Worm (Caenorhabditis elegans) whole organism, early embryonic: Measurements from ENCODE around the gene ula-1.

Source experiments
- B0310.2 ChIP-seq: sonication (generic microtip); optimal IDR thresholded peaks from 2 replicates; lab custom pipeline; 2016; ENCODE audit warnings: mild to moderate bottlenecking, missing genetic modification characterization, missing compliant biosample characterization
- F13C5.2 ChIP-seq: sonication (generic microtip); optimal IDR thresholded peaks from 2 replicates; lab custom pipeline; 2017; ENCODE audit warnings: mild to moderate bottlenecking, missing genetic modification characterization, inconsistent platforms, missing compliant biosample characterization
- aly-1 ChIP-seq: sonication (generic microtip); optimal IDR thresholded peaks from 2 replicates; lab custom pipeline; 2016; ENCODE audit warnings: missing genetic modification characterization, missing compliant biosample characterization
- ama-1 ChIP-seq: fragments of 150-350 bp; optimal IDR thresholded peaks from 2 replicates; lab custom pipeline; 2014
- ceh-13 ChIP-seq: fragments of 200-800 bp; sonication (Bioruptor generic); optimal IDR thresholded peaks from 2 replicates; lab custom pipeline; 2018; ENCODE audit warnings: mild to moderate bottlenecking, missing genetic modification characterization, missing compliant biosample characterization
- ceh-36 ChIP-seq: sonication (generic microtip); optimal IDR thresholded peaks from 2 replicates; lab custom pipeline; 2016; ENCODE audit warnings: missing genetic modification characterization, inconsistent platforms, missing compliant biosample characterization
- ets-7 ChIP-seq: sonication (generic microtip); optimal IDR thresholded peaks from 2 replicates; lab custom pipeline; 2016; ENCODE audit warnings: missing genotype, missing genetic modification characterization, missing compliant biosample characterization
- flt-1 ChIP-seq: fragments of 200-800 bp; sonication (Bioruptor generic); IDR thresholded peaks from 2 replicates; pipeline ENCODE4 v1.3.6; 2022; ENCODE audit warnings: missing genetic modification characterization, missing compliant biosample characterization
- hmbx-1 ChIP-seq: sonication (generic microtip); optimal IDR thresholded peaks from 2 replicates; lab custom pipeline; 2016; ENCODE audit warnings: mild to moderate bottlenecking, missing genetic modification characterization, missing compliant biosample characterization
- hmg-4 ChIP-seq: fragments of 200-800 bp; sonication (Bioruptor generic); optimal IDR thresholded peaks from 2 replicates; lab custom pipeline; 2018; ENCODE audit warnings: mild to moderate bottlenecking, missing genetic modification characterization, missing compliant biosample characterization
- hnd-1 ChIP-seq: sonication (generic microtip); optimal IDR thresholded peaks from 2 replicates; lab custom pipeline; 2016; ENCODE audit warnings: missing genetic modification characterization, missing compliant biosample characterization
- pes-1 ChIP-seq: fragments of 200-800 bp; sonication (Bioruptor generic); IDR thresholded peaks from 2 replicates; pipeline ENCODE4 v1.3.6; 2022; ENCODE audit warnings: missing genetic modification reagents, missing genetic modification characterization, missing compliant biosample characterization
- scrt-1 ChIP-seq: fragments of 200-800 bp; sonication (Bioruptor generic); IDR thresholded peaks from 2 replicates; pipeline ENCODE4 v1.3.6; 2022; ENCODE audit warnings: missing genetic modification characterization, missing compliant biosample characterization
- sea-1 ChIP-seq: fragments of 200-800 bp; sonication (Bioruptor generic); conservative IDR thresholded peaks from 2 replicates; pipeline ENCODE4 v1.3.6; 2022; ENCODE audit warnings: missing genetic modification characterization, missing compliant biosample characterization
- tbx-11 ChIP-seq: fragments of 200-800 bp; sonication (Bioruptor generic); IDR thresholded peaks from 2 replicates; pipeline ENCODE4 v1.3.6; 2022; ENCODE audit warnings: missing genetic modification characterization, missing compliant biosample characterization
- tbx-37 ChIP-seq: fragments of 200-800 bp; sonication (Bioruptor generic); conservative IDR thresholded peaks from 2 replicates; pipeline ENCODE4 v1.3.6; 2022; ENCODE audit warnings: missing genetic modification reagents, missing genetic modification characterization, missing compliant biosample characterization
- tra-4 ChIP-seq: sonication (generic microtip); optimal IDR thresholded peaks from 2 replicates; lab custom pipeline; 2017; ENCODE audit warnings: missing genetic modification characterization, missing compliant biosample characterization

Gene ula-1

ce11 chrIII:4952970-4953369, 32.8 kb upstream of the ula-1 start:
- TF ChIP-seq hmg-4 (no peak), B0310.2 (tag; lab: Kevin White, UChicago) (no peak), hnd-1 (no peak), ets-7 (no peak), tbx-37 (GFP tag; lab: Robert Waterston, UW) (no peak), sea-1 (no peak), hmbx-1 (tag; lab: Kevin White, UChicago) (no peak), tra-4 (tag; lab: Kevin White, UChicago) (no peak)

DNA sequence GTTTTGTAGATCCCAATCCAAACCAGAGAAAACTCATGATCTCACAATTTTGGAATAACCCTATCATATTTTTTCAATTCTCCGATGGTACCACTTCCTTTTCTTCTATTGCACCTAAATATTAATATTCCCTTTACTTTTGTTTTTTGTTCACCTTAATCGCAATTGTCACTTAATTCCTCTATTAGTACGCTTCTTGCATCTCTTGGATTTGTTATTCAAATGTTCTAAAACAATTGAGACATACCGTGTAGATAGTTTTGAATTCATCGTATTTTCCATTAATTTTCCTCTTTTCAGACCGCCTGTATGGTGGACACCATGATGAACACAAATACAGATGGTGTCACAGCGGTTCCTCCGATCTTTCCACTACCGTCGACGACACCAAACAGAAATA, 31.7 kb upstream of the ula-1 start, which contains the start of gene flh-2:
Gene flh-2 (plus strand): TSS at position 301 of the 400 bp plus-strand sequence.
- no peak for TF ChIP-seq F13C5.2 (tag; lab: Kevin White, UChicago)
- no peak for TF ChIP-seq hnd-1
- no peak for TF ChIP-seq flt-1 (GFP tag; lab: Robert Waterston, UW)
- no peak for TF ChIP-seq tbx-11 (GFP tag; lab: Robert Waterston, UW)
- no peak for TF ChIP-seq ceh-36 (tag; lab: Kevin White, UChicago)
- TF ChIP-seq tbx-37 (GFP tag; lab: Robert Waterston, UW): no peak
- no peak for TF ChIP-seq B0310.2 (tag; lab: Kevin White, UChicago)
- no peak for TF ChIP-seq hmg-4
- no peak for TF ChIP-seq hmbx-1 (tag; lab: Kevin White, UChicago)
- no peak for TF ChIP-seq ceh-13
- TF ChIP-seq ama-1 (lab: Kevin White, UChicago): no peak
- TF ChIP-seq aly-1 (tag; lab: Kevin White, UChicago): no peak
- no peak for TF ChIP-seq tra-4 (tag; lab: Kevin White, UChicago)
- TF ChIP-seq scrt-1 (GFP tag; lab: Robert Waterston, UW): no peak
- TF ChIP-seq sea-1: no peak
- no peak for TF ChIP-seq ets-7
- no peak for TF ChIP-seq pes-1 (GFP tag; lab: Robert Waterston, UW)

DNA sequence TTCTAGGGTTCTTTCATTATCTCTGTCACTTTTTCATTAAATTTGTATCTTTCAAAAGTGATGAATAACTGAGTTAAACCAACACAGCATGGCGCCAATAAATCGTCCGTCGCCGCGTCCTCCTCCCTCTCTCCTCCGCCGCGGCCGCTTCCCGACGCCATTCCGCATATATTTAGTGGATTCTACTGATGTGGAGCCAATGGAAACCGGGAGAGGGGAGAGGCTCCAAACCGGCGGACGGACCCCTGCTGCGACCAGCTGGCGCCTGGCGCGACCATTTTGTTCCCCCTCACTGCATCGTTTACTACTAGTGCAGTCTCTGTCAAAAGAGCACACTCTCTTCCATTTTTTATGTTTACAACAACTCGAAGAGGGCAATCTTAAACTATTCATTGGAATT, 31.1 kb upstream of the ula-1 start:
- TF ChIP-seq aly-1 (tag; lab: Kevin White, UChicago): no peak
- no peak for TF ChIP-seq hmg-4
- TF ChIP-seq hnd-1: no peak
- no peak for TF ChIP-seq hmbx-1 (tag; lab: Kevin White, UChicago)
- no peak for TF ChIP-seq tbx-11 (GFP tag; lab: Robert Waterston, UW)
- no peak for TF ChIP-seq F13C5.2 (tag; lab: Kevin White, UChicago)
- no peak for TF ChIP-seq tbx-37 (GFP tag; lab: Robert Waterston, UW)
- no peak for TF ChIP-seq flt-1 (GFP tag; lab: Robert Waterston, UW)
- no peak for TF ChIP-seq sea-1
- no peak for TF ChIP-seq pes-1 (GFP tag; lab: Robert Waterston, UW)

DNA sequence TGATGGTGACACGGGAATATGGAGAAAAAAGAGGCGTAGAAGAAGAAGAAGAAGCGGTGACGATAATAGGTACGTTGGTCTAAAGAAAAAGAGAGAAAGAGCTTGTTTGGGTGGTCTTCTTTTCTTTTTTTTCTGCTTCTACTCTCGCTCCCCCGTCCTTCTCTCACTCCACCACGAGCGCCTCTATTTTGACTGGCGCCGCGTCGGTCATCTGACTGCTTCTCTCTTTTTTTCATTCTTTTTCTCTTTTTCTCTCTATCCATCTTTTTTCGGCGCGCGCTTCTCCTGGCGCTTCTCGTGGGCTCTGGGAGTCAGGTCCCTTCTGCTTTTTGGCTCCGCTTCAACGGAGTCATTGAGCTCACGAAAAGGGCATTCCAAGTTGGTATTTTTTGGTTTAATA, 30.2 kb upstream of the ula-1 start:
- TF ChIP-seq ceh-36 (tag; lab: Kevin White, UChicago) (no peak), ets-7 (no peak), hmbx-1 (tag; lab: Kevin White, UChicago) (no peak), scrt-1 (GFP tag; lab: Robert Waterston, UW) (no peak), tbx-11 (GFP tag; lab: Robert Waterston, UW) (no peak), hnd-1 (no peak), ama-1 (lab: Kevin White, UChicago) (no peak), tra-4 (tag; lab: Kevin White, UChicago) (no peak), flt-1 (GFP tag; lab: Robert Waterston, UW) (no peak), sea-1 (no peak), pes-1 (GFP tag; lab: Robert Waterston, UW) (no peak), ceh-13 (no peak), aly-1 (tag; lab: Kevin White, UChicago) (no peak), F13C5.2 (tag; lab: Kevin White, UChicago) (no peak), B0310.2 (tag; lab: Kevin White, UChicago) (no peak), tbx-37 (GFP tag; lab: Robert Waterston, UW) (no peak), hmg-4 (no peak)

DNA sequence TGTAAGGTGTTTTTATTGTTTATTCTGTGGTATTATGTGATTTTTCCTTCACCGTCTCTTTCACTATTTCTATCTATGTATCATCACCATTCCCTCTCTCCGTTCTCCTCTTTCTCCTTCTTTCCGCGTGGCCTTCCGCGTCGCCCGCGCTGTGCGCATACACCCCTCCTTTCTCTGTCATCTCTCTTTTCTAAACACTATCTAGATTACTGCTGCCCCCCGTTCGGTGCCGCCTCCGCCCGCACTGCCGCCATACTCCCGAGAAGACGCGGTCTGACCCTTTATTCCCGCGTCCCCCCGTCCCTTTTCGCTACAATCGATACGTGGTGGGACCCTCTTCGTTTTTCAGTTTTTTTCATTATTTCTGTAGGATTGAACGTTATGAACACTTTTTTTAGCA, 28.5 kb upstream of the ula-1 start:
- TF ChIP-seq hmbx-1 (tag; lab: Kevin White, UChicago) (no peak), flt-1 (GFP tag; lab: Robert Waterston, UW) (0 out of 2 replicates have a peak, but pooled peaks have one; percentile 6), hmg-4 (peak; percentile 71), aly-1 (tag; lab: Kevin White, UChicago) (peak; percentile 57), hnd-1 (no peak), scrt-1 (GFP tag; lab: Robert Waterston, UW) (no peak), sea-1 (0 out of 2 replicates have a peak, but pooled peaks have one; percentile 25), B0310.2 (tag; lab: Kevin White, UChicago) (peak; percentile 21), F13C5.2 (tag; lab: Kevin White, UChicago) (peak; percentile 28)

DNA sequence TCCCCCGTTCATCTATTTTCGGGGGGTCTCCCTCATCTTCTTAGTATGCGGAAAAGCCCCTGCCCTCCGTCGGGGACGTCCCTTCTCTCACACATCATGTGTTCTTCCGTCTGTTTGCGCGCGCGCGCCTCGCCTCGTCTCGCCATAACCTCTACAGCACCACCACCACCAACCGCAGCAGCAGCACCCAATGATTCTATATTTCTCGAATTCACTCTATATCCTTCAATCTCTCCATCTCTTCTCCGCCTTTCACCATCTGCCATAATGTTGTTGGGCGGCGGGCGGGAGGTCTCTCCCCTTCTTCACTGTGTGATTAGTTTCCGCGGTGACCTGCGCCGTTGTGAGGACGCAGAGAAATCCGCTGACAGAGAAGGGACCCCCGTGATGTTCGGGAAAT, 27.2 kb upstream of the ula-1 start:
- peak; percentile 54 for TF ChIP-seq ets-7
- TF ChIP-seq hnd-1: peak; percentile 12
- TF ChIP-seq pes-1 (GFP tag; lab: Robert Waterston, UW): peak; percentile 42; the same call in 1 of the 2 replicates
- TF ChIP-seq hmg-4: peak; percentile 79
- no peak for TF ChIP-seq ceh-13
- TF ChIP-seq hmbx-1 (tag; lab: Kevin White, UChicago): no peak
- peak; percentile 10 for TF ChIP-seq B0310.2 (tag; lab: Kevin White, UChicago)
- no peak; the same call in 1 of the 2 replicates for TF ChIP-seq tbx-37 (GFP tag; lab: Robert Waterston, UW)
- no peak for TF ChIP-seq tra-4 (tag; lab: Kevin White, UChicago)
- 0 out of 2 replicates have a peak, but pooled peaks have one; percentile 63 for TF ChIP-seq scrt-1 (GFP tag; lab: Robert Waterston, UW)
- peak; percentile 7 for TF ChIP-seq aly-1 (tag; lab: Kevin White, UChicago)
- peak; percentile 58 for TF ChIP-seq F13C5.2 (tag; lab: Kevin White, UChicago)
- no peak for TF ChIP-seq ama-1 (lab: Kevin White, UChicago)
- TF ChIP-seq flt-1 (GFP tag; lab: Robert Waterston, UW): no peak; the same call in 1 of the 2 replicates
- TF ChIP-seq tbx-11 (GFP tag; lab: Robert Waterston, UW): no peak
- peak; percentile 40 for TF ChIP-seq ceh-36 (tag; lab: Kevin White, UChicago)
- TF ChIP-seq sea-1: no peak

DNA sequence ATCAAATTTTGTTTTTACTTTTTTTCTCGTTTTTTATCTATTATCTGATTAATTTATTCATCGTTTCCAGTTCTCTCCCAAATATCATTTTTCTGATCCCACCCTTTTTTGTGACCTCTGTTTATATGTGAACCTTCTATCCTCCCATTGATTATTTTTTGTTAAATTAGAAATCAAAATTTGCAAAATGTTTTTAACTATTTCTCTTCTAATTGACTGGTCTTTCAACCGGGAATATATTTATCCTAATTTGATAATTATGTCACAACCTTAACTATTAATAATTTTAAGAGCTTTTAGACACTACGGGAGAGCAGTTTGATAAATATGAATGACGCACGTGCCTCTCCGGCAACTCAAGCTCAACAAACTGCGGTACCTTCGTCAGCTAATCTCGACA, 24.1 kb upstream of the ula-1 start, which contains the start of gene ntl-9:
Gene ntl-9 (plus strand): TSS at position 301 of the 400 bp plus-strand sequence.
- no peak for TF ChIP-seq aly-1 (tag; lab: Kevin White, UChicago)
- TF ChIP-seq tra-4 (tag; lab: Kevin White, UChicago): no peak
- no peak for TF ChIP-seq tbx-11 (GFP tag; lab: Robert Waterston, UW)
- TF ChIP-seq hmg-4: no peak
- no peak for TF ChIP-seq ets-7
- TF ChIP-seq tbx-37 (GFP tag; lab: Robert Waterston, UW): no peak
- TF ChIP-seq ceh-13: no peak
- no peak for TF ChIP-seq sea-1
- no peak for TF ChIP-seq pes-1 (GFP tag; lab: Robert Waterston, UW)
- no peak for TF ChIP-seq B0310.2 (tag; lab: Kevin White, UChicago)
- no peak for TF ChIP-seq ama-1 (lab: Kevin White, UChicago)
- TF ChIP-seq F13C5.2 (tag; lab: Kevin White, UChicago): no peak
- TF ChIP-seq hnd-1: no peak
- no peak for TF ChIP-seq ceh-36 (tag; lab: Kevin White, UChicago)
- TF ChIP-seq hmbx-1 (tag; lab: Kevin White, UChicago): no peak
